Worm (Caenorhabditis elegans) whole organism, mixed stage, embryonic: ENCODE measurements around the gene nspe-6.

Experiments
- M03D4.4 ChIP-seq: sonication (generic microtip); optimal IDR thresholded peaks from 2 replicates; lab custom pipeline; 2017; ENCODE audit warnings: mild to moderate bottlenecking, missing genetic modification characterization, missing compliant biosample characterization
- ces-1 ChIP-seq: fragments of 150-350 bp; optimal IDR thresholded peaks from 2 replicates; lab custom pipeline; 2014; ENCODE audit warnings: missing biosample characterization, missing genetic modification reagents, missing genetic modification characterization
- elt-3 ChIP-seq: fragments of 150-350 bp; optimal IDR thresholded peaks from 2 replicates; lab custom pipeline; 2014; ENCODE audit warnings: missing biosample characterization, missing genetic modification characterization
- hlh-1 ChIP-seq: fragments of 150-350 bp; optimal IDR thresholded peaks from 2 replicates; lab custom pipeline; 2014; ENCODE audit warnings: missing biosample characterization, missing genetic modification reagents, missing genetic modification characterization
- lsy-2 ChIP-seq: fragments of 150-350 bp; optimal IDR thresholded peaks from 2 replicates; lab custom pipeline; 2014; ENCODE audit warnings: missing biosample characterization, missing genetic modification characterization
- nhr-12 ChIP-seq: fragments of 150-350 bp; optimal IDR thresholded peaks from 2 replicates; lab custom pipeline; 2014; ENCODE audit warnings: missing biosample characterization, missing genetic modification characterization
- nhr-28 ChIP-seq: fragments of 150-350 bp; optimal IDR thresholded peaks from 2 replicates; lab custom pipeline; 2014; ENCODE audit warnings: missing biosample characterization, missing genetic modification characterization
- pha-4 ChIP-seq: fragments of 150-350 bp; optimal IDR thresholded peaks from 2 replicates; lab custom pipeline; 2018; ENCODE audit warnings: missing biosample characterization, missing genetic modification reagents, missing genetic modification characterization
- unc-39 ChIP-seq: fragments of 150-350 bp; optimal IDR thresholded peaks from 2 replicates; lab custom pipeline; 2014; ENCODE audit warnings: missing biosample characterization, missing genetic modification characterization
- unc-62 ChIP-seq: fragments of 150-350 bp; optimal IDR thresholded peaks from 2 replicates; lab custom pipeline; 2014; ENCODE audit warnings: missing biosample characterization, missing genetic modification reagents, missing genetic modification characterization
- ztf-11 ChIP-seq: fragments of 150-350 bp; optimal IDR thresholded peaks from 2 replicates; lab custom pipeline; 2014; ENCODE audit warnings: missing biosample characterization, missing genetic modification characterization

- TF ChIP-seq unc-62 (no peak), unc-39 (tag; lab: Kevin White, UChicago) (no peak), nhr-28 (tag; lab: Kevin White, UChicago) (no peak), pha-4 (no peak), elt-3 (tag; lab: Kevin White, UChicago) (no peak), hlh-1 (tag; lab: Kevin White, UChicago) (no peak), ces-1 (no peak), nhr-12 (tag; lab: Kevin White, UChicago) (no peak), lsy-2 (tag; lab: Kevin White, UChicago) (no peak), ztf-11 (tag; lab: Kevin White, UChicago) (no peak), M03D4.4 (tag; lab: Kevin White, UChicago) (no peak)
Observed at ce11 chrII:12621908-12622566, 6.1 kb upstream of the nspe-6 start, which contains the start of gene nspe-8.
